Worm (Caenorhabditis elegans) whole organism, late embryonic: Measurements from ENCODE around the gene F02E11.7.

Source experiments
- C08G9.2 ChIP-seq: sonication (generic microtip); optimal IDR thresholded peaks from 2 replicates; lab custom pipeline; 2016; ENCODE audit warnings: mild to moderate bottlenecking, missing genetic modification characterization, moderate library complexity, missing compliant biosample characterization
- C38D4.7 ChIP-seq: fragments of 200-800 bp; sonication (Bioruptor generic); optimal IDR thresholded peaks from 2 replicates; lab custom pipeline; 2018; ENCODE audit warnings: mild to moderate bottlenecking, missing genetic modification characterization, moderate library complexity, missing compliant biosample characterization
- K09A11.1 ChIP-seq: sonication (generic microtip); optimal IDR thresholded peaks from 2 replicates; lab custom pipeline; 2017; ENCODE audit warnings: antibody characterized with exemption, mild to moderate bottlenecking, missing genetic modification characterization, missing compliant biosample characterization; ENCODE audit not compliant: insufficient read depth
- T23F11.4 ChIP-seq: fragments of 200-800 bp; sonication (Bioruptor generic); optimal IDR thresholded peaks from 2 replicates; lab custom pipeline; 2018; ENCODE audit warnings: mild to moderate bottlenecking, missing genetic modification characterization, missing compliant biosample characterization
- Y22D7AL.16 ChIP-seq: sonication (generic microtip); optimal IDR thresholded peaks from 2 replicates; lab custom pipeline; 2016; ENCODE audit warnings: missing genetic modification characterization, missing compliant biosample characterization
- ahr-1 ChIP-seq: sonication (generic microtip); optimal IDR thresholded peaks from 2 replicates; lab custom pipeline; 2016; ENCODE audit warnings: missing genetic modification characterization, missing compliant biosample characterization
- ceh-14 ChIP-seq: sonication (generic microtip); optimal IDR thresholded peaks from 2 replicates; lab custom pipeline; 2016; ENCODE audit warnings: missing genotype, missing genetic modification characterization, missing compliant biosample characterization
- ceh-18 ChIP-seq: sonication (generic microtip); optimal IDR thresholded peaks from 2 replicates; lab custom pipeline; 2016; ENCODE audit warnings: missing genetic modification characterization, missing compliant biosample characterization
- ceh-19 ChIP-seq: fragments of 200-800 bp; sonication (Bioruptor generic); optimal IDR thresholded peaks from 2 replicates; lab custom pipeline; 2018; ENCODE audit warnings: mild to moderate bottlenecking, missing genetic modification characterization, missing compliant biosample characterization
- ceh-22 ChIP-seq: sonication (generic microtip); optimal IDR thresholded peaks from 2 replicates; lab custom pipeline; 2017; ENCODE audit warnings: missing biosample characterization, missing genetic modification characterization
- ceh-31 ChIP-seq: sonication (generic microtip); optimal IDR thresholded peaks from 2 replicates; lab custom pipeline; 2016; ENCODE audit warnings: missing genetic modification characterization, missing compliant biosample characterization
- ceh-34 ChIP-seq: sonication (generic microtip); optimal IDR thresholded peaks from 2 replicates; lab custom pipeline; 2016; ENCODE audit warnings: mild to moderate bottlenecking, missing genetic modification characterization, missing compliant biosample characterization
- ceh-45 ChIP-seq: fragments of 200-800 bp; sonication (Bioruptor generic); IDR thresholded peaks from 2 replicates; pipeline ENCODE4 v1.3.6; 2022; ENCODE audit warnings: missing genetic modification reagents, missing genetic modification characterization, missing compliant biosample characterization
- ceh-48 ChIP-seq: sonication (generic microtip); optimal IDR thresholded peaks from 2 replicates; lab custom pipeline; 2016; ENCODE audit warnings: missing genetic modification characterization, inconsistent platforms, missing compliant biosample characterization
- ceh-6 ChIP-seq: fragments of 200-800 bp; sonication (Bioruptor generic); optimal IDR thresholded peaks from 2 replicates; lab custom pipeline; 2018; ENCODE audit warnings: mild to moderate bottlenecking, missing genetic modification characterization, missing compliant biosample characterization
- che-1 ChIP-seq: sonication (generic microtip); optimal IDR thresholded peaks from 2 replicates; lab custom pipeline; 2016; ENCODE audit warnings: mild to moderate bottlenecking, missing genetic modification characterization, missing compliant biosample characterization
- dmd-4 ChIP-seq: sonication (generic microtip); optimal IDR thresholded peaks from 2 replicates; lab custom pipeline; 2016; ENCODE audit warnings: borderline replicate concordance, missing genetic modification characterization, missing compliant biosample characterization
- elt-2 ChIP-seq: sonication (generic microtip); optimal IDR thresholded peaks from 2 replicates; lab custom pipeline; 2016; ENCODE audit warnings: missing genetic modification reagents, missing genetic modification characterization, missing compliant biosample characterization
- eyg-1 ChIP-seq: sonication (generic microtip); optimal IDR thresholded peaks from 2 replicates; lab custom pipeline; 2016; ENCODE audit warnings: missing genotype, missing genetic modification characterization, missing compliant biosample characterization
- fax-1 ChIP-seq: sonication (generic microtip); optimal IDR thresholded peaks from 2 replicates; lab custom pipeline; 2016; ENCODE audit warnings: missing genotype, missing genetic modification characterization, missing compliant biosample characterization
- fkh-6 ChIP-seq: sonication (generic microtip); optimal IDR thresholded peaks from 2 replicates; lab custom pipeline; 2016; ENCODE audit warnings: missing genetic modification characterization, missing compliant biosample characterization
- gmeb-2 ChIP-seq: sonication (generic microtip); optimal IDR thresholded peaks from 2 replicates; lab custom pipeline; 2016; ENCODE audit warnings: missing genetic modification characterization, inconsistent platforms, missing compliant biosample characterization
- hlh-13 ChIP-seq: fragments of 200-800 bp; sonication (Bioruptor generic); optimal IDR thresholded peaks from 2 replicates; lab custom pipeline; 2018; ENCODE audit warnings: mild to moderate bottlenecking, missing genetic modification characterization, missing compliant biosample characterization
- hlh-15 ChIP-seq: sonication (generic microtip); optimal IDR thresholded peaks from 2 replicates; lab custom pipeline; 2016; ENCODE audit warnings: missing genetic modification characterization, missing compliant biosample characterization
- hlh-6 ChIP-seq: sonication (generic microtip); optimal IDR thresholded peaks from 2 replicates; lab custom pipeline; 2016; ENCODE audit warnings: missing genotype, missing genetic modification characterization, missing compliant biosample characterization
- hlh-8 ChIP-seq: sonication (generic microtip); optimal IDR thresholded peaks from 2 replicates; lab custom pipeline; 2016; ENCODE audit warnings: missing genotype, missing genetic modification characterization, missing compliant biosample characterization
- lim-6 ChIP-seq: sonication (generic microtip); optimal IDR thresholded peaks from 2 replicates; lab custom pipeline; 2016; ENCODE audit warnings: missing genetic modification characterization, missing compliant biosample characterization
- lin-11 ChIP-seq: fragments of 200-800 bp; sonication (Bioruptor generic); optimal IDR thresholded peaks from 2 replicates; lab custom pipeline; 2018; ENCODE audit warnings: mild to moderate bottlenecking, missing genetic modification characterization, missing compliant biosample characterization
- madf-2 ChIP-seq: sonication (generic microtip); optimal IDR thresholded peaks from 2 replicates; lab custom pipeline; 2017; ENCODE audit warnings: missing genetic modification characterization, missing compliant biosample characterization
- mec-3 ChIP-seq: sonication (generic microtip); optimal IDR thresholded peaks from 2 replicates; lab custom pipeline; 2016; ENCODE audit warnings: borderline replicate concordance, missing genetic modification characterization, missing compliant biosample characterization
- odd-2 ChIP-seq: sonication (generic microtip); optimal IDR thresholded peaks from 2 replicates; lab custom pipeline; 2017; ENCODE audit warnings: antibody characterized with exemption, mild to moderate bottlenecking, missing genetic modification characterization, missing compliant biosample characterization
- pag-3 ChIP-seq: sonication (generic microtip); optimal IDR thresholded peaks from 2 replicates; lab custom pipeline; 2016; ENCODE audit warnings: missing compliant biosample characterization, missing genetic modification characterization, borderline replicate concordance
- pha-4 ChIP-seq: fragments of 150-350 bp; optimal IDR thresholded peaks from 2 replicates; lab custom pipeline; 2018; ENCODE audit warnings: missing biosample characterization, missing genetic modification reagents, missing genetic modification characterization
- pqm-1 ChIP-seq: sonication (generic microtip); optimal IDR thresholded peaks from 2 replicates; lab custom pipeline; 2016; ENCODE audit warnings: missing genetic modification characterization, missing compliant biosample characterization
- ref-2 ChIP-seq: sonication (generic microtip); optimal IDR thresholded peaks from 2 replicates; lab custom pipeline; 2016; ENCODE audit warnings: missing genetic modification characterization, missing compliant biosample characterization
- sdc-2 ChIP-seq: sonication (generic microtip); optimal IDR thresholded peaks from 2 replicates; lab custom pipeline; 2016; ENCODE audit warnings: missing genotype, missing genetic modification characterization, missing compliant biosample characterization
- syd-9 ChIP-seq: sonication (generic microtip); optimal IDR thresholded peaks from 2 replicates; lab custom pipeline; 2016; ENCODE audit warnings: mild to moderate bottlenecking, missing genetic modification characterization, moderate library complexity, missing compliant biosample characterization
- unc-42 ChIP-seq: sonication (generic microtip); optimal IDR thresholded peaks from 2 replicates; lab custom pipeline; 2016; ENCODE audit warnings: missing genotype, missing genetic modification characterization, missing compliant biosample characterization
- zip-5 ChIP-seq: sonication (generic microtip); optimal IDR thresholded peaks from 2 replicates; lab custom pipeline; 2016; ENCODE audit warnings: missing genetic modification characterization, missing compliant biosample characterization

The F02E11.7 gene

DNA sequence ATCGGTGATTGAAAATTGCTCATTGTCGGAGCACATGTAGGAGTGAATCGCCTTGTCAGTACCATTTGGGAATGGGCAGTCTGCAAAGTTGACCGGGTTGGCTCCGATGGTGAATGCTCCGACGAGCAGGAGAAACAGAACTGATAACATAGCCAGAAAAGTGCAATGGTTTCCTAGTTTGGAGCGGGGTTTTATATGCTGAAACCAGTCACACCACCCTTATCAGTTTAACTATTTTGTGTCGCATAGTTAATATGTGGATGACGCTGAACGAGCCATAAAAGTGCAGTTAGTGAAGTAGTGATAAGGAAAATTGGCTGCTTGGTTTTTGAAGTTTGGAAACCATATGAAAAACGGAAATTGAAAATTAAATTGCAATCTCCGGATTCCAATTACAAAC, 21.6 kb upstream of the F02E11.7 start, which contains the start of gene C17F4.7:
Gene C17F4.7, minus strand, starts transcription at position 180 of the 400 bp plus-strand sequence.
- no peak for TF ChIP-seq T23F11.4 (GFP tag; lab: Kevin White, UChicago)
- TF ChIP-seq pag-3 (tag; lab: Kevin White, UChicago): no peak
- TF ChIP-seq ceh-22: no peak
- TF ChIP-seq ahr-1: no peak
- TF ChIP-seq dmd-4 (tag; lab: Kevin White, UChicago): no peak
- TF ChIP-seq sdc-2 (tag; lab: Kevin White, UChicago): no peak
- TF ChIP-seq ceh-14 (tag; lab: Kevin White, UChicago): no peak
- TF ChIP-seq che-1 (tag; lab: Kevin White, UChicago): no peak
- no peak for TF ChIP-seq syd-9
- TF ChIP-seq unc-42 (tag; lab: Kevin White, UChicago): no peak
- TF ChIP-seq elt-2 (tag; lab: Kevin White, UChicago): no peak
- no peak for TF ChIP-seq ceh-19 (GFP tag; lab: Kevin White, UChicago)
- no peak for TF ChIP-seq ceh-45
- TF ChIP-seq odd-2 (tag; lab: Kevin White, UChicago): no peak
- TF ChIP-seq mec-3 (tag; lab: Kevin White, UChicago): no peak
- TF ChIP-seq C38D4.7 (GFP tag; lab: Kevin White, UChicago): no peak

DNA sequence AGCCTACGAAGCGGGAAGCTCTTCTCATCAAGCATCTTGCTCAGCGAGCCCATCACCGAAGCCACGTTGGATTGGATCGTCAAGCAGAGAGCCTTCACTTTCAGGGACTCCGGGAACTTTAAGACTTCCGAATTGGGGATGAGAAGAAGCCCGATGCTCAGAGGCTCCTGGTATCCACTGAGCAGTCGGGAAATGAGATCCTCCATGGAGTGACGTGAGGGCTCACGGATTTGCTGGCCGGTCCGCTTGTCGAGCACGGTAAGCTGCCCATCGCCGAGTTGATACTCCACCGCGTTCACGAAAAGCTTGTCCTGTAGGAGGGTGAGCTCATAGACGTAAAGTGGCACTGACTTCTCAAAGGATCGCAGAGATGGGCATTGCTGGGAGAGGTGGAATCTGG, 19.9 kb upstream of the F02E11.7 start:
- no peak for TF ChIP-seq hlh-13 (GFP tag; lab: Kevin White, UChicago)
- no peak for TF ChIP-seq C38D4.7 (GFP tag; lab: Kevin White, UChicago)
- TF ChIP-seq unc-42 (tag; lab: Kevin White, UChicago): no peak
- no peak for TF ChIP-seq zip-5
- no peak for TF ChIP-seq hlh-6 (tag; lab: Kevin White, UChicago)
- TF ChIP-seq syd-9: no peak
- TF ChIP-seq Y22D7AL.16 (tag; lab: Kevin White, UChicago): no peak
- TF ChIP-seq K09A11.1: no peak
- no peak for TF ChIP-seq ahr-1
- no peak for TF ChIP-seq sdc-2 (tag; lab: Kevin White, UChicago)
- TF ChIP-seq pha-4 (tag; lab: Kevin White, UChicago): no peak
- no peak for TF ChIP-seq fkh-6 (tag; lab: Kevin White, UChicago)
- no peak for TF ChIP-seq ceh-6
- TF ChIP-seq hlh-15: no peak
- TF ChIP-seq che-1 (tag; lab: Kevin White, UChicago): no peak

- TF ChIP-seq syd-9 (no peak), ceh-19 (GFP tag; lab: Kevin White, UChicago) (no peak)
Measured at ce11 chrII:3248043-3248718, 19.3 kb upstream of the F02E11.7 start, which contains the start of the genes fbxc-50 and C17F4.2. Gene fbxc-50 (minus strand): TSS chrII:3248123. Gene C17F4.2 (plus strand): TSS chrII:3248668.

DNA sequence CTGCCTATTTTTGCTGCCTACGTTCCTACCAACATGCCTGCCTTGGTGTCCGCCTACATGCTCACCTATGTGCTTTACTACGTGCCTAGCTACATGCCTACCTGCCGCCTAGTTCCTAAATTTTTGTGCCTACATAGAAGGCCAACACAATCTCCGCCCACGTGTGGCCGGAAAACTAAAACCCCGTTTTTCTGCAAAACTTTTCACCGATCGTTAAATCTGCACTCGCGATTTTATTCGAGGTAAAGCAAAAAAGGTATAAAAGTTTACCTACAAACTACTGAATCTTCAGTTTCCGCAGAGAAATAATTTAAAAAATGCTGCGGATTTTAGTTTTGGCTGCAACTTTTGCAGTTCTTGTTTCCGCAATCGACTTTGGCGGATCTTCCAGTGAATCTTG, 18.1 kb upstream of the F02E11.7 start, which contains the start of gene clec-124:
Gene clec-124, plus strand, starts transcription at position 301 of the 400 bp plus-strand sequence.
- TF ChIP-seq mec-3 (tag; lab: Kevin White, UChicago) (no peak), lin-11 (no peak), C08G9.2 (tag; lab: Kevin White, UChicago) (no peak), pqm-1 (no peak), madf-2 (tag; lab: Kevin White, UChicago) (no peak), hlh-6 (tag; lab: Kevin White, UChicago) (no peak), ceh-18 (no peak), ceh-34 (tag; lab: Kevin White, UChicago) (no peak), hlh-8 (no peak), Y22D7AL.16 (tag; lab: Kevin White, UChicago) (no peak), hlh-15 (no peak), ceh-31 (tag; lab: Kevin White, UChicago) (no peak), fax-1 (no peak), ref-2 (tag; lab: Kevin White, UChicago) (no peak), hlh-13 (GFP tag; lab: Kevin White, UChicago) (no peak), odd-2 (tag; lab: Kevin White, UChicago) (no peak), ceh-48 (tag; lab: Kevin White, UChicago) (no peak), eyg-1 (no peak), lim-6 (no peak), gmeb-2 (tag; lab: Kevin White, UChicago) (no peak)
